Worm (Caenorhabditis elegans) whole organism, late embryonic: ENCODE measurements around the gene fbxa-56.
A peak's percentile ranks its signal among the peaks of the same experiment; 100 is the strongest.

Experiments used
- K02D7.2 ChIP-seq: sonication (generic microtip); optimal IDR thresholded peaks from 2 replicates; lab custom pipeline; 2017; ENCODE audit warnings: mild to moderate bottlenecking, missing genetic modification characterization, missing compliant biosample characterization
- Y22D7AL.16 ChIP-seq: sonication (generic microtip); optimal IDR thresholded peaks from 2 replicates; lab custom pipeline; 2016; ENCODE audit warnings: missing genetic modification characterization, missing compliant biosample characterization
- ama-1 ChIP-seq: fragments of 150-350 bp; optimal IDR thresholded peaks from 2 replicates; lab custom pipeline; 2014
- ceh-18 ChIP-seq: sonication (generic microtip); optimal IDR thresholded peaks from 2 replicates; lab custom pipeline; 2016; ENCODE audit warnings: missing genetic modification characterization, missing compliant biosample characterization
- ceh-19 ChIP-seq: fragments of 200-800 bp; sonication (Bioruptor generic); optimal IDR thresholded peaks from 2 replicates; lab custom pipeline; 2018; ENCODE audit warnings: mild to moderate bottlenecking, missing genetic modification characterization, missing compliant biosample characterization
- ceh-2 ChIP-seq: sonication (generic microtip); optimal IDR thresholded peaks from 2 replicates; lab custom pipeline; 2016; ENCODE audit warnings: missing genotype, missing genetic modification characterization, missing compliant biosample characterization
- ceh-22 ChIP-seq: sonication (generic microtip); optimal IDR thresholded peaks from 2 replicates; lab custom pipeline; 2017; ENCODE audit warnings: missing biosample characterization, missing genetic modification characterization
- ceh-24 ChIP-seq: sonication (generic microtip); optimal IDR thresholded peaks from 2 replicates; lab custom pipeline; 2016; ENCODE audit warnings: mild to moderate bottlenecking, missing genetic modification characterization, missing compliant biosample characterization
- ceh-31 ChIP-seq: sonication (generic microtip); optimal IDR thresholded peaks from 2 replicates; lab custom pipeline; 2016; ENCODE audit warnings: missing genetic modification characterization, missing compliant biosample characterization
- ceh-34 ChIP-seq: sonication (generic microtip); optimal IDR thresholded peaks from 2 replicates; lab custom pipeline; 2016; ENCODE audit warnings: mild to moderate bottlenecking, missing genetic modification characterization, missing compliant biosample characterization
- ceh-48 ChIP-seq: sonication (generic microtip); optimal IDR thresholded peaks from 2 replicates; lab custom pipeline; 2016; ENCODE audit warnings: missing genetic modification characterization, inconsistent platforms, missing compliant biosample characterization
- ceh-6 ChIP-seq: fragments of 200-800 bp; sonication (Bioruptor generic); optimal IDR thresholded peaks from 2 replicates; lab custom pipeline; 2018; ENCODE audit warnings: mild to moderate bottlenecking, missing genetic modification characterization, missing compliant biosample characterization
- che-1 ChIP-seq: sonication (generic microtip); optimal IDR thresholded peaks from 2 replicates; lab custom pipeline; 2016; ENCODE audit warnings: mild to moderate bottlenecking, missing genetic modification characterization, missing compliant biosample characterization
- dmd-4 ChIP-seq: sonication (generic microtip); optimal IDR thresholded peaks from 2 replicates; lab custom pipeline; 2016; ENCODE audit warnings: borderline replicate concordance, missing genetic modification characterization, missing compliant biosample characterization
- dve-1 ChIP-seq: sonication (generic microtip); optimal IDR thresholded peaks from 2 replicates; lab custom pipeline; 2017; ENCODE audit warnings: antibody characterized with exemption, mild to moderate bottlenecking, missing genetic modification characterization, missing compliant biosample characterization
- elt-4 ChIP-seq: sonication (generic microtip); optimal IDR thresholded peaks from 2 replicates; lab custom pipeline; 2016; ENCODE audit warnings: missing genetic modification characterization, missing compliant biosample characterization
- fax-1 ChIP-seq: sonication (generic microtip); optimal IDR thresholded peaks from 2 replicates; lab custom pipeline; 2016; ENCODE audit warnings: missing genotype, missing genetic modification characterization, missing compliant biosample characterization
- fkh-6 ChIP-seq: sonication (generic microtip); optimal IDR thresholded peaks from 2 replicates; lab custom pipeline; 2016; ENCODE audit warnings: missing genetic modification characterization, missing compliant biosample characterization
- gmeb-2 ChIP-seq: sonication (generic microtip); optimal IDR thresholded peaks from 2 replicates; lab custom pipeline; 2016; ENCODE audit warnings: missing genetic modification characterization, inconsistent platforms, missing compliant biosample characterization
- hlh-8 ChIP-seq: sonication (generic microtip); optimal IDR thresholded peaks from 2 replicates; lab custom pipeline; 2016; ENCODE audit warnings: missing genotype, missing genetic modification characterization, missing compliant biosample characterization
- madf-2 ChIP-seq: sonication (generic microtip); optimal IDR thresholded peaks from 2 replicates; lab custom pipeline; 2017; ENCODE audit warnings: missing genetic modification characterization, missing compliant biosample characterization
- nfya-1 ChIP-seq: sonication (generic microtip); optimal IDR thresholded peaks from 2 replicates; lab custom pipeline; 2017; ENCODE audit warnings: missing genetic modification characterization, mild to moderate bottlenecking, missing compliant biosample characterization, antibody characterized with exemption, moderate library complexity
- nhr-232 ChIP-seq: sonication (generic microtip); optimal IDR thresholded peaks from 2 replicates; lab custom pipeline; 2016; ENCODE audit warnings: missing genetic modification characterization, missing compliant biosample characterization
- npax-4 ChIP-seq: sonication (generic microtip); optimal IDR thresholded peaks from 2 replicates; lab custom pipeline; 2016; ENCODE audit warnings: missing genetic modification characterization, missing compliant biosample characterization
- odd-2 ChIP-seq: sonication (generic microtip); optimal IDR thresholded peaks from 2 replicates; lab custom pipeline; 2017; ENCODE audit warnings: antibody characterized with exemption, mild to moderate bottlenecking, missing genetic modification characterization, missing compliant biosample characterization
- pat-9 ChIP-seq: fragments of 200-800 bp; sonication (Bioruptor generic); optimal IDR thresholded peaks from 2 replicates; lab custom pipeline; 2018; ENCODE audit warnings: mild to moderate bottlenecking, missing genetic modification characterization, moderate library complexity, missing compliant biosample characterization
- pax-1 ChIP-seq: fragments of 150-350 bp; optimal IDR thresholded peaks from 2 replicates; lab custom pipeline; 2014; ENCODE audit warnings: missing biosample characterization, missing genetic modification characterization
- pha-2 ChIP-seq: sonication (generic microtip); optimal IDR thresholded peaks from 2 replicates; lab custom pipeline; 2017; ENCODE audit warnings: mild to moderate bottlenecking, missing genetic modification characterization, missing compliant biosample characterization
- pqm-1 ChIP-seq: sonication (generic microtip); optimal IDR thresholded peaks from 2 replicates; lab custom pipeline; 2016; ENCODE audit warnings: missing genetic modification characterization, missing compliant biosample characterization
- ref-2 ChIP-seq: sonication (generic microtip); optimal IDR thresholded peaks from 2 replicates; lab custom pipeline; 2016; ENCODE audit warnings: missing genetic modification characterization, missing compliant biosample characterization
- rnt-1 ChIP-seq: sonication (generic microtip); optimal IDR thresholded peaks from 2 replicates; lab custom pipeline; 2016; ENCODE audit warnings: missing genetic modification characterization, missing compliant biosample characterization
- sdc-2 ChIP-seq: sonication (generic microtip); optimal IDR thresholded peaks from 2 replicates; lab custom pipeline; 2016; ENCODE audit warnings: missing genotype, missing genetic modification characterization, missing compliant biosample characterization
- syd-9 ChIP-seq: sonication (generic microtip); optimal IDR thresholded peaks from 2 replicates; lab custom pipeline; 2016; ENCODE audit warnings: mild to moderate bottlenecking, missing genetic modification characterization, moderate library complexity, missing compliant biosample characterization
- tbx-2 ChIP-seq: sonication (generic microtip); optimal IDR thresholded peaks from 2 replicates; lab custom pipeline; 2016; ENCODE audit warnings: missing genetic modification characterization, missing compliant biosample characterization
- ttx-3 ChIP-seq: sonication (generic microtip); optimal IDR thresholded peaks from 2 replicates; lab custom pipeline; 2016; ENCODE audit warnings: missing genetic modification reagents, missing genetic modification characterization, missing compliant biosample characterization
- unc-42 ChIP-seq: sonication (generic microtip); optimal IDR thresholded peaks from 2 replicates; lab custom pipeline; 2016; ENCODE audit warnings: missing genotype, missing genetic modification characterization, missing compliant biosample characterization
- unc-55 ChIP-seq: sonication (generic microtip); optimal IDR thresholded peaks from 2 replicates; lab custom pipeline; 2017; ENCODE audit warnings: missing biosample characterization, missing genetic modification reagents, missing genetic modification characterization
- unc-86 ChIP-seq: sonication (generic microtip); optimal IDR thresholded peaks from 2 replicates; lab custom pipeline; 2016; ENCODE audit warnings: missing genetic modification characterization, missing compliant biosample characterization
- zip-5 ChIP-seq: sonication (generic microtip); optimal IDR thresholded peaks from 2 replicates; lab custom pipeline; 2016; ENCODE audit warnings: missing genetic modification characterization, missing compliant biosample characterization

The fbxa-56 gene

ce11 chrIII:937961-938360 is at the start of gene fbxa-56:
fbxa-56 (minus strand) TSS chrIII:938061.
- TF ChIP-seq ceh-34 (tag; lab: Kevin White, UChicago) (no peak), rnt-1 (tag; lab: Kevin White, UChicago) (no peak), ceh-2 (tag; lab: Kevin White, UChicago) (no peak), dve-1 (tag; lab: Kevin White, UChicago) (no peak), ttx-3 (tag; lab: Kevin White, UChicago) (no peak), tbx-2 (tag; lab: Kevin White, UChicago) (no peak), pax-1 (tag; lab: Kevin White, UChicago) (no peak), ama-1 (no peak), Y22D7AL.16 (no peak), fax-1 (no peak), K02D7.2 (tag; lab: Kevin White, UChicago) (no peak), nhr-232 (no peak), madf-2 (tag; lab: Kevin White, UChicago) (no peak), pat-9 (tag; lab: Kevin White, UChicago) (no peak), sdc-2 (tag; lab: Kevin White, UChicago) (no peak), ceh-22 (no peak), pha-2 (no peak), elt-4 (tag; lab: Kevin White, UChicago) (no peak)

ce11 chrIII:982961-983360 is 45.1 kb upstream of the fbxa-56 start, which contains the start of gene tbc-10:
tbc-10 (plus strand) TSS chrIII:983261.
- TF ChIP-seq pqm-1 (tag; lab: Kevin White, UChicago) (no peak), ref-2 (no peak), tbx-2 (tag; lab: Kevin White, UChicago) (no peak), ceh-31 (tag; lab: Kevin White, UChicago) (no peak), che-1 (tag; lab: Kevin White, UChicago) (no peak), fkh-6 (tag; lab: Kevin White, UChicago) (no peak), hlh-8 (tag; lab: Kevin White, UChicago) (no peak), zip-5 (tag; lab: Kevin White, UChicago) (no peak), unc-86 (tag; lab: Kevin White, UChicago) (no peak), fax-1 (no peak), odd-2 (tag; lab: Kevin White, UChicago) (no peak), gmeb-2 (tag; lab: Kevin White, UChicago) (no peak)

ce11 chrIII:981960-982359 is 44.1 kb upstream of the fbxa-56 start:
- TF ChIP-seq npax-4 (tag; lab: Kevin White, UChicago) (no peak), ceh-6 (GFP tag; lab: Kevin White, UChicago) (no peak), syd-9 (tag; lab: Kevin White, UChicago) (no peak), ceh-48 (tag; lab: Kevin White, UChicago) (peak; percentile 80), ceh-31 (tag; lab: Kevin White, UChicago) (peak; percentile 9), dmd-4 (tag; lab: Kevin White, UChicago) (no peak), nfya-1 (tag; lab: Kevin White, UChicago) (peak; percentile 58), unc-42 (no peak), ceh-34 (tag; lab: Kevin White, UChicago) (peak; percentile 73), ceh-19 (GFP tag; lab: Kevin White, UChicago) (no peak), unc-55 (GFP tag; lab: Kevin White, UChicago) (peak; percentile 34), dve-1 (tag; lab: Kevin White, UChicago) (peak; percentile 27), ceh-24 (no peak), ceh-18 (tag; lab: Kevin White, UChicago) (peak; percentile 3), tbx-2 (tag; lab: Kevin White, UChicago) (peak; percentile 23), ceh-2 (tag; lab: Kevin White, UChicago) (no peak)
